Worm (Caenorhabditis elegans): ENCODE data around the gene C29F7.1.

- TF ChIP-seq lin-15B (tag; optimal IDR thresholded peaks at IDR 0.05) (no peak), snpc-4 (tag; optimal IDR thresholded peaks at IDR 0.05) (no peak), elt-2 (tag; optimal IDR thresholded peaks at IDR 0.05) (peak; percentile 43)
These were observed 8.4 kb upstream of the C29F7.1 start for ce11 chrX:13401311-13401710.

All from whole organism, L3 larva.